Fruit fly (Drosophila melanogaster) whole organism, adult: ENCODE data around the gene Pdhb.

ENCODE experiments used
- CG14711 ChIP-seq: fragments of 200-800 bp; sonication (Bioruptor generic); optimal IDR thresholded peaks from 2 replicates; lab custom pipeline; 2018; ENCODE audit warnings: missing biosample characterization, mild to moderate bottlenecking, missing genetic modification characterization, moderate library complexity
- CG5204 ChIP-seq: fragments of 200-800 bp; sonication (Bioruptor generic); optimal IDR thresholded peaks from 2 replicates; lab custom pipeline; 2016; ENCODE audit warnings: missing biosample characterization, missing genetic modification characterization
- CG7101 ChIP-seq: fragments of 200-800 bp; sonication (Bioruptor generic); optimal IDR thresholded peaks from 2 replicates; lab custom pipeline; 2018; ENCODE audit warnings: missing biosample characterization, mild to moderate bottlenecking, missing genetic modification characterization, moderate library complexity
- kay ChIP-seq: fragments of 200-800 bp; sonication (Bioruptor generic); peaks from one replicate; lab custom pipeline; 2016; ENCODE audit warnings: missing biosample characterization, missing genetic modification characterization, borderline replicate concordance
- ovo ChIP-seq: fragments of 200-800 bp; sonication (Bioruptor generic); optimal IDR thresholded peaks from 2 replicates; lab custom pipeline; 2016; ENCODE audit warnings: missing biosample characterization, missing genetic modification characterization
- pad ChIP-seq: fragments of 200-800 bp; sonication (Bioruptor generic); optimal IDR thresholded peaks from 3 replicates; lab custom pipeline; 2017; ENCODE audit warnings: missing biosample characterization, missing genetic modification characterization, mild to moderate bottlenecking, moderate library complexity, missing genetic modification reagents

DNA sequence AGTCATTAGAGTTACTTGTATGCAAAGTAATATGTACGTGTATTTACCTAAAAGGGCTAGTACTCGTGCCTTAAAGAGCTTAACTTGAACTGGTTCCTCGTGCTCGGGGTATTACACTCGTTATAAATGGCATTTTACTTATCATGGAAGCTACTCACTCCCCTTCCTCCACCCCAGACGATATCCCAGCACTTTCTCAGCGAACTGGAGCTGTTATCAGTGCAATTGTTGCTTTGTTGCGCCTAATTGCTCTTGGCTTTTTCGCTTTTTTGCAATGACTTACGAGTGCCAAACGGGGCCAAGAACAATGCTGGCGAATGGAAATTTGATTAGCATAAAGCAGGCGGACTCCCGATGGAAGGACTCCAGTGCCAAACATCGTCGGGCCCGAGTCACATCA lies 45.8 kb upstream of the Pdhb start:
- TF ChIP-seq CG5204 (GFP tag; lab: Kevin White, UChicago) (no peak), CG14711 (tag; lab: Kevin White, UChicago) (no peak), CG7101 (tag; lab: Kevin White, UChicago) (no peak), kay (GFP tag; lab: Kevin White, UChicago) (no peak), ovo (GFP tag; lab: Kevin White, UChicago) (no peak), pad (GFP tag; lab: Kevin White, UChicago) (no peak)
